ENCODE assay signal across 1 fruit fly cellular context in the genomic region with DNA sequence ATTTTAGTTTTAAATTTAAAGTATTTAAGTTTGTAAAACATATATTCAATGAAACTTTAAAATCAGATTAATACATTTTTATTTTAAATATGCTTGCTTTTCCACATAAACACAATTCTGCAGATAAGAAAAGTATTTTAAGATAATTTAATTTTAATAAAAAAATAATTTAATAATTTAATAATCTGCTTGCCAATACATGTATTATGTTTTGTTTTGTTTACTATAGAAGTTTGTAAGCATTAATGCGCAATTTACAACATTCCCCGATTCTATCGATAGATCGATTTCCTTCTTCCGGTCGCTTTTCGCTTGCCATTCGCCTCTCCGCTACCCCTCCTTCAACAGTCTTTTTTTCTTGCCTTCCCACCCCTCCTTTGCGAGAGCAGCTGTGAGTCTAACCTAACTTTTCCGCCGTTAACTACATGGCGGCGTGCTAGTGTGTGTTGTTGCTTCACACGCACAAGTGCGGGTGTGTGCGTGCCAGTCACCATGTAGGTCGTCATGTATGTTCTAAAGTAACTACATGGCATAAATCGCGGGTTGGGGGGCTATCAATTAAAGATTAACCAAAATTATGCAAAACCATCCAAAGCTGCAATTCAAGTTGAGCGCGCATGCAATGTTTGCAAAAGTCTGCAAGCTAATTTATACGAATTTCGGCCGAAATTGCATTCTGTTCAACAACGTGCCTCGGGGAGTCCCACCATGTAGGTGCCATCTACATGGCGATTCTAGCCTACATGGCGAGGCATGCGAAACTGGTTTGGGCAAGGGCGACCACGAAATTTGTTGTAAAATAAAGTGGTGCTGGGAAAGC.
A peak's percentile ranks its signal among the peaks of the same experiment; 100 is the strongest.
TF ChIP-seq lines count a peak whose summit lies in the region.

No protein-coding gene starts in this region.

TF ChIP-seq in whole organism, embryonic, 481 proteins besides CTCF, POLR2A, EP300 and RAD21 (continued from another document and continues in another):
- TF ChIP-seq Hr51 (GFP tag; optimal IDR thresholded peaks at IDR 0.05; lab: Kevin White, UChicago) (peak in 1 of 2 experiments; percentile 6), CG9609 (GFP tag; optimal IDR thresholded peaks at IDR 0.05; lab: Kevin White, UChicago) (no peak), hbn (GFP tag; IDR thresholded peaks at IDR 0.05; lab: Robert Waterston, UW; ENCODE audit: partially characterized antibody) (no peak), CG9797 (GFP tag; optimal IDR thresholded peaks at IDR 0.05; lab: Kevin White, UChicago) (no peak), CG7556 (GFP tag; optimal IDR thresholded peaks at IDR 0.05; lab: Kevin White, UChicago) (peak; percentile 24), slbo (GFP tag; IDR thresholded peaks at IDR 0.05; lab: Robert Waterston, UW) (no peak), btn (GFP tag; optimal IDR thresholded peaks at IDR 0.05; lab: Kevin White, UChicago) (no peak), CG1529 (GFP tag; optimal IDR thresholded peaks at IDR 0.05; lab: Kevin White, UChicago) (no peak), HLH3B (GFP tag; IDR thresholded peaks at IDR 0.05; lab: Robert Waterston, UW) (no peak; the same call in 1 of the 2 replicates), CG7963 (GFP tag; IDR thresholded peaks at IDR 0.05; lab: Robert Waterston, UW; ENCODE audit: partially characterized antibody) (0 out of 3 replicates have a peak, but pooled peaks have one; percentile 10), CG1792 (GFP tag; optimal IDR thresholded peaks at IDR 0.05; lab: Kevin White, UChicago) (no peak), Six4 (GFP tag; optimal IDR thresholded peaks at IDR 0.05; lab: Kevin White, UChicago) (no peak), run (tag; optimal IDR thresholded peaks at IDR 0.05; lab: Kevin White, UChicago) (no peak), shn (GFP tag; optimal IDR thresholded peaks at IDR 0.05; lab: Kevin White, UChicago) (no peak), CG4424 (GFP tag; optimal IDR thresholded peaks at IDR 0.05; lab: Kevin White, UChicago) (no peak), CG17802 (tag; optimal IDR thresholded peaks at IDR 0.05; lab: Kevin White, UChicago) (no peak), schlank (tag; optimal IDR thresholded peaks at IDR 0.05; lab: Kevin White, UChicago) (peak; percentile 30), D (optimal IDR thresholded peaks at IDR 0.05; lab: Kevin White, UChicago) (peak; percentile 100), D (GFP tag; optimal IDR thresholded peaks at IDR 0.05; lab: Kevin White, UChicago) (peak; percentile 41), danr (GFP tag; IDR thresholded peaks at IDR 0.05; lab: Robert Waterston, UW) (no peak), yki (optimal IDR thresholded peaks at IDR 0.05; lab: Kevin White, UChicago) (no peak), CG11723 (GFP tag; optimal IDR thresholded peaks at IDR 0.05; lab: Kevin White, UChicago) (no peak), Taf1 (GFP tag; IDR thresholded peaks at IDR 0.05; lab: Robert Waterston, UW) (no peak), H2.0 (GFP tag; IDR thresholded peaks at IDR 0.05; lab: Robert Waterston, UW) (0 out of 2 replicates have a peak, but pooled peaks have one; percentile 9), croc (GFP tag; conservative IDR thresholded peaks at IDR 0.05; lab: Robert Waterston, UW) (no peak), Optix (GFP tag; IDR thresholded peaks at IDR 0.05; lab: Robert Waterston, UW) (no peak), Meics (GFP tag; optimal IDR thresholded peaks at IDR 0.05; lab: Kevin White, UChicago) (peak; percentile 56), CG16863 (GFP tag; optimal IDR thresholded peaks at IDR 0.05; lab: Kevin White, UChicago) (no peak), kni (GFP tag; optimal IDR thresholded peaks at IDR 0.05; lab: Kevin White, UChicago) (peak; percentile 10), ssp (GFP tag; IDR thresholded peaks at IDR 0.05; lab: Robert Waterston, UW) (no peak), Hmr (GFP tag; optimal IDR thresholded peaks at IDR 0.05; lab: Kevin White, UChicago) (peak; percentile 51), Ptx1 (GFP tag; IDR thresholded peaks at IDR 0.05; lab: Robert Waterston, UW) (no peak), CG33557 (GFP tag; optimal IDR thresholded peaks at IDR 0.05; lab: Kevin White, UChicago) (peak; percentile 19), CG7357 (GFP tag; IDR thresholded peaks at IDR 0.05; lab: Robert Waterston, UW) (no peak), CG18619 (GFP tag; optimal IDR thresholded peaks at IDR 0.05; lab: Kevin White, UChicago) (peak; percentile 20), Vsx1 (GFP tag; optimal IDR thresholded peaks at IDR 0.05; lab: Kevin White, UChicago) (no peak), MBD-R2 (GFP tag; IDR thresholded peaks at IDR 0.05; lab: Robert Waterston, UW) (peak; percentile 56; the same call in 1 of the 2 replicates), E2f2 (GFP tag; IDR thresholded peaks at IDR 0.05; lab: Robert Waterston, UW) (no peak), HmgD (GFP tag; optimal IDR thresholded peaks at IDR 0.05; lab: Kevin White, UChicago) (peak; percentile 86), Mes4 (GFP tag; optimal IDR thresholded peaks at IDR 0.05; lab: Kevin White, UChicago) (no peak), Mad (GFP tag; optimal IDR thresholded peaks at IDR 0.05; lab: Kevin White, UChicago) (no peak), CG5180 (GFP tag; optimal IDR thresholded peaks at IDR 0.05; lab: Kevin White, UChicago) (no peak), bab2 (GFP tag; optimal IDR thresholded peaks at IDR 0.05; lab: Kevin White, UChicago) (no peak), lab (GFP tag; optimal IDR thresholded peaks at IDR 0.05; lab: Kevin White, UChicago) (peak; percentile 41), nerfin-2 (GFP tag; IDR thresholded peaks at IDR 0.05; lab: Robert Waterston, UW; ENCODE audit: partially characterized antibody) (0 out of 2 replicates have a peak, but pooled peaks have one; percentile 42), CG10462 (GFP tag; optimal IDR thresholded peaks at IDR 0.05; lab: Kevin White, UChicago) (no peak), CG11456 (GFP tag; IDR thresholded peaks at IDR 0.05; lab: Robert Waterston, UW) (peak; percentile 54; the same call in 1 of the 3 replicates), dati (GFP tag; IDR thresholded peaks at IDR 0.05; lab: Robert Waterston, UW) (no peak), Doc2 (GFP tag; IDR thresholded peaks at IDR 0.05; lab: Robert Waterston, UW) (no peak), CG8924 (tag; optimal IDR thresholded peaks at IDR 0.05; lab: Kevin White, UChicago) (no peak), D19A (tag; optimal IDR thresholded peaks at IDR 0.05; lab: Kevin White, UChicago) (no peak), dan (GFP tag; IDR thresholded peaks at IDR 0.05; lab: Robert Waterston, UW) (no peak), Abd-B (GFP tag; optimal IDR thresholded peaks at IDR 0.05; lab: Kevin White, UChicago) (peak; percentile 26), fd102C (GFP tag; optimal IDR thresholded peaks at IDR 0.05; lab: Kevin White, UChicago) (no peak), CG10654 (GFP tag; optimal IDR thresholded peaks at IDR 0.05; lab: Kevin White, UChicago) (no peak), CG10209 (GFP tag; optimal IDR thresholded peaks at IDR 0.05; lab: Kevin White, UChicago) (peak; percentile 35), Doc3 (GFP tag; IDR thresholded peaks at IDR 0.05; lab: Robert Waterston, UW; ENCODE audit: partially characterized antibody) (no peak), fu2 (GFP tag; optimal IDR thresholded peaks at IDR 0.05; lab: Kevin White, UChicago) (peak; percentile 44), bsh (GFP tag; optimal IDR thresholded peaks at IDR 0.05; lab: Kevin White, UChicago) (no peak), emc (GFP tag; optimal IDR thresholded peaks at IDR 0.05; lab: Kevin White, UChicago) (no peak), hth (optimal IDR thresholded peaks at IDR 0.05; lab: Kevin White, UChicago) (no peak), tll (GFP tag; optimal IDR thresholded peaks at IDR 0.05; lab: Kevin White, UChicago) (peak in 1 of 2 experiments; percentile 48), sd (tag; optimal IDR thresholded peaks at IDR 0.05; lab: Kevin White, UChicago) (peak; percentile 45), Ets65A (GFP tag; lab: Kevin White, UChicago) (peak; percentile 68), corto (GFP tag; optimal IDR thresholded peaks at IDR 0.05; lab: Kevin White, UChicago) (no peak), CG17568 (GFP tag; optimal IDR thresholded peaks at IDR 0.05; lab: Kevin White, UChicago) (no peak), bbx (GFP tag; IDR thresholded peaks at IDR 0.05; lab: Robert Waterston, UW; ENCODE audit: partially characterized antibody) (peak; percentile 51; the same call in 1 of the 2 replicates), bigmax (GFP tag; optimal IDR thresholded peaks at IDR 0.05; lab: Kevin White, UChicago) (peak; percentile 100), CG14014 (GFP tag; IDR thresholded peaks at IDR 0.05; lab: Robert Waterston, UW) (peak; percentile 6; the same call in 1 of the 2 replicates), CG10431 (GFP tag; optimal IDR thresholded peaks at IDR 0.05; lab: Kevin White, UChicago) (peak; percentile 100), CG12219 (GFP tag; optimal IDR thresholded peaks at IDR 0.05; lab: Kevin White, UChicago) (no peak), gfzf (GFP tag; optimal IDR thresholded peaks at IDR 0.05; lab: Kevin White, UChicago) (no peak), Dip2 (GFP tag; IDR thresholded peaks at IDR 0.05; lab: Robert Waterston, UW) (no peak), CG17912 (GFP tag; optimal IDR thresholded peaks at IDR 0.05; lab: Kevin White, UChicago) (peak; percentile 52), CG1233 (GFP tag; optimal IDR thresholded peaks at IDR 0.05; lab: Kevin White, UChicago) (no peak), CG4730 (GFP tag; IDR thresholded peaks at IDR 0.05; lab: Robert Waterston, UW) (no peak), sens-2 (GFP tag; IDR thresholded peaks at IDR 0.05; lab: Robert Waterston, UW) (no peak), tx (GFP tag; optimal IDR thresholded peaks at IDR 0.05; lab: Kevin White, UChicago) (no peak), hkb (optimal IDR thresholded peaks at IDR 0.05; lab: Kevin White, UChicago) (no peak), hkb (GFP tag; IDR thresholded peaks at IDR 0.05; lab: Robert Waterston, UW) (no peak), CG6654 (GFP tag; optimal IDR thresholded peaks at IDR 0.05; lab: Kevin White, UChicago) (no peak), ac (GFP tag; optimal IDR thresholded peaks at IDR 0.05; lab: Kevin White, UChicago) (no peak), dpn (GFP tag; optimal IDR thresholded peaks at IDR 0.05; lab: Kevin White, UChicago) (no peak), CG6175 (GFP tag; IDR thresholded peaks at IDR 0.05; lab: Robert Waterston, UW) (0 out of 3 replicates have a peak, but pooled peaks have one; percentile 66), CG12391 (tag; optimal IDR thresholded peaks at IDR 0.05; lab: Kevin White, UChicago) (peak; percentile 49), CG15479 (GFP tag; optimal IDR thresholded peaks at IDR 0.05; lab: Kevin White, UChicago) (peak; percentile 72), NC2β (GFP tag; optimal IDR thresholded peaks at IDR 0.05; lab: Kevin White, UChicago) (peak; percentile 30), CG9932 (GFP tag; IDR thresholded peaks at IDR 0.05; lab: Robert Waterston, UW) (peak; percentile 38; the same call in 1 of the 2 replicates), CG13424 (tag; optimal IDR thresholded peaks at IDR 0.05; lab: Kevin White, UChicago) (peak; percentile 43), H15 (GFP tag; IDR thresholded peaks at IDR 0.05; lab: Robert Waterston, UW) (no peak), twi (tag; optimal IDR thresholded peaks at IDR 0.05; lab: Kevin White, UChicago) (no peak), da (GFP tag; optimal IDR thresholded peaks at IDR 0.05; lab: Kevin White, UChicago) (peak; percentile 39), CG6813 (GFP tag; optimal IDR thresholded peaks at IDR 0.05; lab: Kevin White, UChicago) (peak; percentile 43), MESR4 (GFP tag; optimal IDR thresholded peaks at IDR 0.05; lab: Kevin White, UChicago) (peak; percentile 100), h (optimal IDR thresholded peaks at IDR 0.05; lab: Kevin White, UChicago) (no peak), CG18764 (GFP tag; optimal IDR thresholded peaks at IDR 0.05; lab: Kevin White, UChicago) (no peak), maf-S (GFP tag; optimal IDR thresholded peaks at IDR 0.05; lab: Kevin White, UChicago) (no peak), vvl (GFP tag; IDR thresholded peaks at IDR 0.05; lab: Robert Waterston, UW) (peak; percentile 98), Sox102F (GFP tag; optimal IDR thresholded peaks at IDR 0.05; lab: Kevin White, UChicago) (no peak), vfl (GFP tag; optimal IDR thresholded peaks at IDR 0.05; lab: Kevin White, UChicago) (no peak), CG11398 (GFP tag; optimal IDR thresholded peaks at IDR 0.05; lab: Kevin White, UChicago) (no peak), CG17612 (GFP tag; IDR thresholded peaks at IDR 0.05; lab: Robert Waterston, UW) (no peak), Pdp1 (GFP tag; optimal IDR thresholded peaks at IDR 0.05; lab: Kevin White, UChicago) (peak in 1 of 2 experiments; percentile 26), fd3F (GFP tag; optimal IDR thresholded peaks at IDR 0.05; lab: Kevin White, UChicago) (no peak), Lpt (GFP tag; optimal IDR thresholded peaks at IDR 0.05; lab: Kevin White, UChicago) (no peak), seq (GFP tag; IDR thresholded peaks at IDR 0.05; lab: Robert Waterston, UW) (peak; percentile 58; the same call in 1 of the 2 replicates), CG2120 (GFP tag; optimal IDR thresholded peaks at IDR 0.05; lab: Kevin White, UChicago) (no peak), Elba2 (GFP tag; optimal IDR thresholded peaks at IDR 0.05; lab: Kevin White, UChicago) (no peak), ci (GFP tag; IDR thresholded peaks at IDR 0.05; lab: Robert Waterston, UW) (peak; percentile 59; the same call in 2 of the 3 replicates), br (optimal IDR thresholded peaks at IDR 0.05; lab: Kevin White, UChicago) (no peak), Dbx (GFP tag; IDR thresholded peaks at IDR 0.05; lab: Robert Waterston, UW) (peak; percentile 70; the same call in 2 of the 3 replicates), CG17186 (GFP tag; optimal IDR thresholded peaks at IDR 0.05; lab: Kevin White, UChicago) (no peak), pb (GFP tag; optimal IDR thresholded peaks at IDR 0.05; lab: Kevin White, UChicago) (no peak), gem (tag; optimal IDR thresholded peaks at IDR 0.05; lab: Kevin White, UChicago) (peak; percentile 56), dm (GFP tag; optimal IDR thresholded peaks at IDR 0.05; lab: Kevin White, UChicago) (peak; percentile 88), bcd (GFP tag; optimal IDR thresholded peaks at IDR 0.05; lab: Kevin White, UChicago) (peak; percentile 22), lov (optimal IDR thresholded peaks at IDR 0.05; lab: Kevin White, UChicago) (no peak), lov (GFP tag; IDR thresholded peaks at IDR 0.05; lab: Robert Waterston, UW) (0 out of 3 replicates have a peak, but pooled peaks have one; percentile 24), Nf-YB (GFP tag; optimal IDR thresholded peaks at IDR 0.05; lab: Kevin White, UChicago) (no peak), eve (GFP tag; optimal IDR thresholded peaks at IDR 0.05; lab: Kevin White, UChicago) (no peak), Lim3 (GFP tag; IDR thresholded peaks at IDR 0.05; lab: Robert Waterston, UW) (no peak), B-H2 (GFP tag; optimal IDR thresholded peaks at IDR 0.05; lab: Kevin White, UChicago) (peak; percentile 65), tin (GFP tag; optimal IDR thresholded peaks at IDR 0.05; lab: Kevin White, UChicago) (no peak)
